Fruit fly (Drosophila melanogaster) S2 (cell line): ENCODE results near the gene unc.

Experiments used
- CG8478 ChIP-seq: fragments of >200 bp; optimal IDR thresholded peaks from 2 replicates; lab custom pipeline; 2018
- CTCF ChIP-seq, 2 experiments: fragments of >200 bp; optimal IDR thresholded peaks; 2 replicates each; lab custom pipeline; 2018

dm6 chrX:21123499-21123898 is 6.8 kb upstream of the unc start, which contains the start of gene ldd:
- TF ChIP-seq CG8478 (lab: Kevin White, UChicago) (no peak), CTCF (optimal IDR thresholded peaks at IDR 0.05; lab: Kevin White, UChicago) (no peak)
